Fruit fly (Drosophila melanogaster): ENCODE measurements around the gene PNUTS.
"Not testable (repeated sequence)": the region's sequence is repeated elsewhere in the genome, so short reads cannot be mapped to it uniquely, and the experiment has no call there.

The PNUTS gene

DNA sequence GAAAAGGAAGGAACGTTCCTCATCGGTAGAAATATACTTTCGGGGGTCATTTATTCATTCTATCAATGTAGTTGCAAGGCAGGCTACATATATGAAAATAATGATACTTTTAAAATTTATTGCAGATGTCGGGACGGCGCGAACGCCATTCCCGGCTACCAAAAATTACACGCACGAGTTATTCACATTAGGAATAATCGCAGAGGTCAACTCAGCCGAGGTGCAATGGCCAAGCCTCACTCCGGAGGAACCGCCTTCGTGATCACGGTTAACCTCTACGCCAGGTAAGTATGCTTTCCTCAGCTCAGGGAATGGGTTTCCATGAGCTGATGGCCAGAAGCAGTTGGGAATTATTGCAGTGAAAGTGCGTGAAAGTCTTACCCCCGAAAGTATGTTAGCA, 31.1 kb downstream of the PNUTS start (continued):
- TF ChIP-seq D (optimal IDR thresholded peaks at IDR 0.05): not testable (repeated sequence)
- TF ChIP-seq D (GFP tag; optimal IDR thresholded peaks at IDR 0.05): peak; percentile 18
- TF ChIP-seq CG14441 (GFP tag; IDR thresholded peaks at IDR 0.05): 0 out of 2 replicates have a peak, but pooled peaks have one; percentile 26
- peak; percentile 30 for TF ChIP-seq bab2 (GFP tag; optimal IDR thresholded peaks at IDR 0.05)
- peak; percentile 7 for TF ChIP-seq Sox102F (GFP tag; optimal IDR thresholded peaks at IDR 0.05)
- TF ChIP-seq CG5953 (GFP tag; IDR thresholded peaks at IDR 0.05): 0 out of 2 replicates have a peak, but pooled peaks have one; percentile 30
- peak in 1 of 2 experiments; percentile 29 for TF ChIP-seq Hr78 (GFP tag; optimal IDR thresholded peaks at IDR 0.05)
- TF ChIP-seq Elba2 (GFP tag; optimal IDR thresholded peaks at IDR 0.05): peak; percentile 45
- TF ChIP-seq CG8290 (GFP tag; optimal IDR thresholded peaks at IDR 0.05): peak; percentile 25
- peak in 1 of 2 experiments; percentile 36 for TF ChIP-seq CG8290 (tag; optimal IDR thresholded peaks at IDR 0.05)
- peak; percentile 3 for TF ChIP-seq repo (GFP tag; optimal IDR thresholded peaks at IDR 0.05)
- TF ChIP-seq HLH54F (GFP tag; optimal IDR thresholded peaks at IDR 0.05): peak; percentile 3
- peak; percentile 49 for TF ChIP-seq Jarid2 (GFP tag; optimal IDR thresholded peaks at IDR 0.05)
- TF ChIP-seq ara (GFP tag; IDR thresholded peaks at IDR 0.05): peak; percentile 25; the same call in 1 of the 2 replicates
- TF ChIP-seq stwl (tag; optimal IDR thresholded peaks at IDR 0.05): peak; percentile 1
- 0 out of 2 replicates have a peak, but pooled peaks have one; percentile 28 for TF ChIP-seq CG4730 (GFP tag; IDR thresholded peaks at IDR 0.05)
- TF ChIP-seq ssp (GFP tag; IDR thresholded peaks at IDR 0.05): 0 out of 2 replicates have a peak, but pooled peaks have one; percentile 15
- peak; percentile 58 for TF ChIP-seq zen (tag; optimal IDR thresholded peaks at IDR 0.05)
- peak; percentile 7 for TF ChIP-seq tin (GFP tag; optimal IDR thresholded peaks at IDR 0.05)
- peak; percentile 39 for TF ChIP-seq CG2875 (GFP tag; optimal IDR thresholded peaks at IDR 0.05)
- peak; percentile 28 for TF ChIP-seq CG8089 (GFP tag; optimal IDR thresholded peaks at IDR 0.05)
- TF ChIP-seq pum (GFP tag; optimal IDR thresholded peaks at IDR 0.05): peak; percentile 31
- peak; percentile 70 for TF ChIP-seq NC2β (GFP tag; optimal IDR thresholded peaks at IDR 0.05)
- peak; percentile 29 for TF ChIP-seq HLHmδ (GFP tag; optimal IDR thresholded peaks at IDR 0.05)
- 0 out of 3 replicates have a peak, but pooled peaks have one; percentile 34 for TF ChIP-seq hb (GFP tag; IDR thresholded peaks at IDR 0.05; ENCODE audit: partially characterized antibody)
- peak; percentile 37 for TF ChIP-seq Neu2 (GFP tag; optimal IDR thresholded peaks at IDR 0.05; ENCODE audit: borderline replicate concordance)
- TF ChIP-seq chif (GFP tag; optimal IDR thresholded peaks at IDR 0.05): peak; percentile 19 to 43
- TF ChIP-seq CG42726 (GFP tag; IDR thresholded peaks at IDR 0.05; ENCODE audit: partially characterized antibody): peak; percentile 52
- TF ChIP-seq pnt (GFP tag; optimal IDR thresholded peaks at IDR 0.05): peak; percentile 0
- peak; percentile 63 for TF ChIP-seq ci (GFP tag; IDR thresholded peaks at IDR 0.05)
- peak in 1 of 2 experiments; percentile 62 for TF ChIP-seq bsh (GFP tag; optimal IDR thresholded peaks at IDR 0.05)
- peak; percentile 41 for TF ChIP-seq Camta (GFP tag; optimal IDR thresholded peaks at IDR 0.05)
- peak; percentile 57 for TF ChIP-seq Antp (GFP tag; optimal IDR thresholded peaks at IDR 0.05)
- 0 out of 3 replicates have a peak, but pooled peaks have one; percentile 27 for TF ChIP-seq mld (GFP tag; IDR thresholded peaks at IDR 0.05; ENCODE audit: partially characterized antibody)
- TF ChIP-seq phol (tag; optimal IDR thresholded peaks at IDR 0.05): peak; percentile 17
- TF ChIP-seq btn (GFP tag; optimal IDR thresholded peaks at IDR 0.05): peak; percentile 54
- TF ChIP-seq CG13624 (GFP tag; optimal IDR thresholded peaks at IDR 0.05): peak; percentile 10
- TF ChIP-seq chn (GFP tag; optimal IDR thresholded peaks at IDR 0.05): peak; percentile 32
- TF ChIP-seq Med (GFP tag): peak; percentile 90
- TF ChIP-seq CG15479 (GFP tag; optimal IDR thresholded peaks at IDR 0.05): peak; percentile 25
- TF ChIP-seq CG17328 (GFP tag; IDR thresholded peaks at IDR 0.05): peak; percentile 63
- peak; percentile 1 for TF ChIP-seq MTF-1 (GFP tag; optimal IDR thresholded peaks at IDR 0.05; ENCODE audit: borderline replicate concordance)
- peak; percentile 28 for TF ChIP-seq CG4820 (GFP tag; optimal IDR thresholded peaks at IDR 0.05)
- TF ChIP-seq CG6254 (GFP tag; optimal IDR thresholded peaks at IDR 0.05): peak; percentile 18
- peak; percentile 32; the same call in 1 of the 2 replicates for TF ChIP-seq vvl (GFP tag; IDR thresholded peaks at IDR 0.05)
- TF ChIP-seq sob (GFP tag; IDR thresholded peaks at IDR 0.05): peak; percentile 55; the same call in 1 of the 2 replicates
- peak; percentile 50; the same call in 1 of the 3 replicates for TF ChIP-seq CG6791 (GFP tag; IDR thresholded peaks at IDR 0.05; ENCODE audit: partially characterized antibody)
- TF ChIP-seq pros (GFP tag; optimal IDR thresholded peaks at IDR 0.05): peak; percentile 80
- peak; percentile 26; the same call in 1 of the 2 replicates for TF ChIP-seq CG6272 (GFP tag; IDR thresholded peaks at IDR 0.05)

Measured in whole organism, embryonic.